Worm (Caenorhabditis elegans) whole organism, young adult: ENCODE measurements around the gene ani-2.

Source experiments
- B0336.3 ChIP-seq: fragments of 200-800 bp; sonication (Bioruptor generic); IDR thresholded peaks from 2 replicates; pipeline ENCODE4 v1.3.6; 2022; ENCODE audit warnings: missing genetic modification characterization, missing compliant biosample characterization
- F23B12.7 ChIP-seq: sonication (generic microtip); optimal IDR thresholded peaks from 2 replicates; lab custom pipeline; 2017; ENCODE audit warnings: missing genetic modification characterization, mild to moderate bottlenecking, missing compliant biosample characterization, antibody characterized with exemption, moderate library complexity; ENCODE audit not compliant: insufficient read depth
- F52B5.7 ChIP-seq: sonication (generic microtip); optimal IDR thresholded peaks from 2 replicates; lab custom pipeline; 2016; ENCODE audit warnings: mild to moderate bottlenecking, missing genetic modification characterization, missing compliant biosample characterization
- F55B11.4 ChIP-seq: sonication (generic microtip); optimal IDR thresholded peaks from 2 replicates; lab custom pipeline; 2016; ENCODE audit warnings: missing compliant biosample characterization, missing genetic modification characterization, borderline replicate concordance; ENCODE audit not compliant: insufficient read depth
- F57C9.4 ChIP-seq: sonication (generic microtip); optimal IDR thresholded peaks from 2 replicates; lab custom pipeline; 2017; ENCODE audit warnings: mild to moderate bottlenecking, missing genetic modification characterization, missing compliant biosample characterization
- K11D2.4 ChIP-seq: fragments of 200-800 bp; sonication (Bioruptor generic); IDR thresholded peaks from 2 replicates; pipeline ENCODE4 v1.3.6; 2022; ENCODE audit warnings: missing genetic modification reagents, missing genetic modification characterization, missing compliant biosample characterization
- K12H6.12 ChIP-seq: fragments of 200-800 bp; sonication (Bioruptor generic); optimal IDR thresholded peaks from 2 replicates; lab custom pipeline; 2018; ENCODE audit warnings: mild to moderate bottlenecking, missing genetic modification characterization, missing compliant biosample characterization
- T26A5.8 ChIP-seq: sonication (generic microtip); optimal IDR thresholded peaks from 2 replicates; lab custom pipeline; 2016; ENCODE audit warnings: missing genetic modification characterization, missing compliant biosample characterization
- Y95B8A.8 ChIP-seq: fragments of 200-800 bp; sonication (Bioruptor generic); IDR thresholded peaks from 2 replicates; pipeline ENCODE4 v1.3.6; 2022; ENCODE audit warnings: missing genetic modification reagents, missing genetic modification characterization, missing compliant biosample characterization
- ZK185.1 ChIP-seq: sonication (generic microtip); optimal IDR thresholded peaks from 2 replicates; lab custom pipeline; 2016; ENCODE audit warnings: mild to moderate bottlenecking, missing genetic modification characterization, missing compliant biosample characterization; ENCODE audit not compliant: poor library complexity, severe bottlenecking
- akir-1 ChIP-seq: fragments of 200-800 bp; sonication (Bioruptor generic); optimal IDR thresholded peaks from 2 replicates; lab custom pipeline; 2018; ENCODE audit warnings: mild to moderate bottlenecking, missing genetic modification characterization, moderate library complexity, missing compliant biosample characterization
- ama-1 ChIP-seq, 3 experiments: fragments of 150-350 bp in 1 of 3; sonication (generic microtip) in 2 of 3; optimal IDR thresholded peaks; 2 replicates each; lab custom pipeline; 2014 to 2018; ENCODE audit warnings: missing biosample characterization in 2 of 3, missing genetic modification characterization in 2 of 3, missing genetic modification reagents in 2 of 3
- aptf-2 ChIP-seq: fragments of 200-800 bp; sonication (Bioruptor generic); conservative IDR thresholded peaks from 2 replicates; pipeline ENCODE4 v1.3.6; 2022; ENCODE audit warnings: missing genetic modification reagents, missing genetic modification characterization, missing compliant biosample characterization
- attf-5 ChIP-seq: fragments of 200-800 bp; sonication (Bioruptor generic); optimal IDR thresholded peaks from 2 replicates; lab custom pipeline; 2018; ENCODE audit warnings: mild to moderate bottlenecking, missing genetic modification characterization, missing compliant biosample characterization
- ccch-3 ChIP-seq: fragments of 200-800 bp; sonication (Bioruptor generic); optimal IDR thresholded peaks from 2 replicates; lab custom pipeline; 2018; ENCODE audit warnings: mild to moderate bottlenecking, missing genetic modification characterization, missing compliant biosample characterization
- cebp-2 ChIP-seq: fragments of 200-800 bp; sonication (Bioruptor generic); IDR thresholded peaks from 2 replicates; pipeline ENCODE4 v1.3.6; 2022; ENCODE audit warnings: missing genetic modification characterization, missing compliant biosample characterization
- ceh-100 ChIP-seq: fragments of 200-800 bp; sonication (Bioruptor generic); IDR thresholded peaks from 2 replicates; pipeline ENCODE4 v1.3.6; 2022; ENCODE audit warnings: missing genetic modification reagents, missing genetic modification characterization, missing compliant biosample characterization
- ceh-27 ChIP-seq: fragments of 200-800 bp; sonication (Bioruptor generic); optimal IDR thresholded peaks from 2 replicates; lab custom pipeline; 2018; ENCODE audit warnings: mild to moderate bottlenecking, missing genetic modification characterization, moderate library complexity, missing compliant biosample characterization
- ceh-91 ChIP-seq: fragments of 200-800 bp; sonication (Bioruptor generic); IDR thresholded peaks from 2 replicates; pipeline ENCODE4 v1.3.6; 2022; ENCODE audit warnings: missing genetic modification reagents, missing genetic modification characterization, missing compliant biosample characterization
- chd-7 ChIP-seq: sonication (generic microtip); optimal IDR thresholded peaks from 2 replicates; lab custom pipeline; 2016; ENCODE audit warnings: mild to moderate bottlenecking, missing genetic modification characterization, moderate library complexity, missing compliant biosample characterization
- dpff-1 ChIP-seq: sonication (generic microtip); optimal IDR thresholded peaks from 2 replicates; lab custom pipeline; 2017; ENCODE audit warnings: mild to moderate bottlenecking, missing genetic modification characterization, missing compliant biosample characterization
- egl-18 ChIP-seq: fragments of 200-800 bp; sonication (Bioruptor generic); IDR thresholded peaks from 2 replicates; pipeline ENCODE4 v1.3.6; 2022; ENCODE audit warnings: missing genetic modification reagents, missing genetic modification characterization, missing compliant biosample characterization
- egl-44 ChIP-seq: fragments of 200-800 bp; sonication (Bioruptor generic); IDR thresholded peaks from 2 replicates; pipeline ENCODE4 v1.3.6; 2022; ENCODE audit warnings: missing genetic modification reagents, missing genetic modification characterization, missing compliant biosample characterization
- ekl-4 ChIP-seq: fragments of 200-800 bp; sonication (Bioruptor generic); IDR thresholded peaks from 2 replicates; pipeline ENCODE4 v1.3.6; 2022; ENCODE audit warnings: missing genetic modification reagents, missing genetic modification characterization, missing compliant biosample characterization
- ets-4 ChIP-seq: fragments of 200-800 bp; sonication (Bioruptor generic); optimal IDR thresholded peaks from 2 replicates; lab custom pipeline; 2018; ENCODE audit warnings: mild to moderate bottlenecking, missing genetic modification characterization, missing compliant biosample characterization
- hlh-12 ChIP-seq: sonication (generic microtip); optimal IDR thresholded peaks from 2 replicates; lab custom pipeline; 2016; ENCODE audit warnings: missing genetic modification characterization, missing compliant biosample characterization
- hrde-1 ChIP-seq: sonication (generic microtip); optimal IDR thresholded peaks from 2 replicates; lab custom pipeline; 2016; ENCODE audit warnings: missing genetic modification characterization, mild to moderate bottlenecking, missing compliant biosample characterization, moderate library complexity, missing genotype, missing genetic modification reagents, borderline replicate concordance
- let-607 ChIP-seq, 2 experiments: fragments of 200-800 bp in 1 of 2; sonication (Bioruptor generic) in 1 of 2; sonication (generic microtip) in 1 of 2; optimal IDR thresholded peaks; 2 replicates each; lab custom pipeline; 2016 to 2018; ENCODE audit warnings: mild to moderate bottlenecking in 2 of 2, missing compliant biosample characterization in 2 of 2, missing genetic modification characterization in 2 of 2, moderate library complexity in 2 of 2, missing genotype in 1 of 2
- nhr-27 ChIP-seq: fragments of 200-800 bp; sonication (Bioruptor generic); optimal IDR thresholded peaks from 2 replicates; lab custom pipeline; 2018; ENCODE audit warnings: mild to moderate bottlenecking, missing genetic modification characterization, moderate library complexity, missing compliant biosample characterization
- nhr-90 ChIP-seq: sonication (generic microtip); optimal IDR thresholded peaks from 2 replicates; lab custom pipeline; 2016; ENCODE audit warnings: missing genotype, mild to moderate bottlenecking, missing genetic modification characterization, missing compliant biosample characterization
- rpc-1 ChIP-seq, 2 experiments: fragments of 150-350 bp in 1 of 2; sonication (generic microtip) in 1 of 2; optimal IDR thresholded peaks; 2 replicates each; lab custom pipeline; 2014 to 2018; ENCODE audit warnings: missing biosample characterization in 1 of 2, missing genetic modification characterization in 1 of 2, missing genetic modification reagents in 1 of 2, missing genotype in 1 of 2
- sea-2 ChIP-seq: fragments of 200-800 bp; sonication (Bioruptor generic); IDR thresholded peaks from 2 replicates; pipeline ENCODE4 v1.3.6; 2022; ENCODE audit warnings: missing genetic modification characterization, missing compliant biosample characterization
- snpc-1.1 ChIP-seq: sonication (generic microtip); optimal IDR thresholded peaks from 2 replicates; lab custom pipeline; 2017; ENCODE audit warnings: missing genetic modification characterization, mild to moderate bottlenecking, missing compliant biosample characterization, antibody characterized with exemption, moderate library complexity, missing genotype, missing genetic modification reagents; ENCODE audit not compliant: insufficient read depth
- snpc-1.3 ChIP-seq: sonication (generic microtip); optimal IDR thresholded peaks from 2 replicates; lab custom pipeline; 2017; ENCODE audit warnings: missing genetic modification characterization, mild to moderate bottlenecking, missing compliant biosample characterization, antibody characterized with exemption, moderate library complexity, missing genotype, missing genetic modification reagents; ENCODE audit not compliant: insufficient read depth
- snpc-3.4 ChIP-seq: sonication (generic microtip); optimal IDR thresholded peaks from 2 replicates; lab custom pipeline; 2017; ENCODE audit warnings: missing genetic modification characterization, mild to moderate bottlenecking, missing compliant biosample characterization, antibody characterized with exemption, moderate library complexity, missing genotype, missing genetic modification reagents
- somi-1 ChIP-seq: fragments of 200-800 bp; sonication (Bioruptor generic); optimal IDR thresholded peaks from 2 replicates; lab custom pipeline; 2018; ENCODE audit warnings: mild to moderate bottlenecking, missing genetic modification characterization, missing compliant biosample characterization
- tbp1 ChIP-seq: fragments of 200-800 bp; sonication (Bioruptor generic); optimal IDR thresholded peaks from 2 replicates; lab custom pipeline; 2018; ENCODE audit warnings: mild to moderate bottlenecking, missing genetic modification characterization, missing compliant biosample characterization
- tbx-9 ChIP-seq: sonication (generic microtip); optimal IDR thresholded peaks from 2 replicates; lab custom pipeline; 2016; ENCODE audit warnings: borderline replicate concordance, missing genetic modification characterization, inconsistent platforms, missing compliant biosample characterization
- unc-130 ChIP-seq: sonication (generic microtip); optimal IDR thresholded peaks from 2 replicates; lab custom pipeline; 2016; ENCODE audit warnings: missing genetic modification reagents, missing genetic modification characterization, missing compliant biosample characterization
- zim-3 ChIP-seq: sonication (generic microtip); optimal IDR thresholded peaks from 2 replicates; lab custom pipeline; 2017; ENCODE audit warnings: mild to moderate bottlenecking, missing genetic modification characterization, moderate library complexity, missing compliant biosample characterization
- ztf-18 ChIP-seq: sonication (generic microtip); optimal IDR thresholded peaks from 2 replicates; lab custom pipeline; 2016; ENCODE audit warnings: missing genotype, mild to moderate bottlenecking, missing genetic modification characterization, missing compliant biosample characterization
- ztf-22 ChIP-seq: fragments of 200-800 bp; sonication (Bioruptor generic); optimal IDR thresholded peaks from 2 replicates; lab custom pipeline; 2018; ENCODE audit warnings: mild to moderate bottlenecking, missing genetic modification characterization, moderate library complexity, missing compliant biosample characterization
- ztf-25 ChIP-seq: fragments of 200-800 bp; sonication (Bioruptor generic); IDR thresholded peaks from 2 replicates; pipeline ENCODE4 v1.3.6; 2022; ENCODE audit warnings: missing genetic modification reagents, missing genetic modification characterization, missing compliant biosample characterization
- ztf-6 ChIP-seq: fragments of 200-800 bp; sonication (Bioruptor generic); IDR thresholded peaks from 2 replicates; pipeline ENCODE4 v1.3.6; 2022; ENCODE audit warnings: missing genetic modification reagents, missing genetic modification characterization, missing compliant biosample characterization

Gene ani-2

ce11 chrII:6347341-6348118, 17.6 kb downstream of the ani-2 start, which contains the start of gene lgg-1 (continued):
- TF ChIP-seq snpc-3.4: no peak
- TF ChIP-seq cebp-2 (GFP tag; lab: Robert Waterston, UW): 0 out of 2 replicates have a peak, but pooled peaks have one; percentile 63
- no peak for TF ChIP-seq ztf-22 (GFP tag; lab: Kevin White, UChicago)
- no peak for TF ChIP-seq K11D2.4 (GFP tag; lab: Robert Waterston, UW)
- TF ChIP-seq zim-3 (tag; lab: Kevin White, UChicago): peak; percentile 57
- TF ChIP-seq let-607 (tag; optimal IDR thresholded peaks at IDR 0.05; lab: Kevin White, UChicago): peak in 1 of 2 experiments; percentile 38
- TF ChIP-seq rpc-1 (optimal IDR thresholded peaks at IDR 0.05; lab: Kevin White, UChicago): no peak
- TF ChIP-seq rpc-1 (tag; optimal IDR thresholded peaks at IDR 0.05; lab: Kevin White, UChicago): no peak
- no peak for TF ChIP-seq hlh-12 (tag; lab: Kevin White, UChicago)
- TF ChIP-seq ztf-25: no peak
- TF ChIP-seq attf-5: peak; percentile 45
- peak; percentile 72 for TF ChIP-seq ZK185.1
- no peak for TF ChIP-seq ccch-3 (GFP tag; lab: Kevin White, UChicago)
- TF ChIP-seq chd-7 (tag; lab: Kevin White, UChicago): peak; percentile 81
- TF ChIP-seq snpc-1.1 (tag; lab: Kevin White, UChicago): no peak
- TF ChIP-seq ceh-100 (GFP tag; lab: Robert Waterston, UW): no peak; the same call in 1 of the 2 replicates
- peak; percentile 28 for TF ChIP-seq nhr-90 (tag; lab: Kevin White, UChicago)
- no peak for TF ChIP-seq sea-2 (GFP tag; lab: Robert Waterston, UW)
- peak; percentile 98 for TF ChIP-seq ama-1 (optimal IDR thresholded peaks at IDR 0.05; lab: Kevin White, UChicago)
- TF ChIP-seq ama-1 (GFP tag; optimal IDR thresholded peaks at IDR 0.05; lab: Kevin White, UChicago): no peak
- peak; percentile 72 for TF ChIP-seq Y95B8A.8 (GFP tag; lab: Robert Waterston, UW)
- TF ChIP-seq F52B5.7 (tag; lab: Kevin White, UChicago): peak; percentile 56
- TF ChIP-seq ceh-91: no peak
- 0 out of 2 replicates have a peak, but pooled peaks have one; percentile 23 for TF ChIP-seq ztf-6 (GFP tag; lab: Robert Waterston, UW)
- peak; percentile 41 for TF ChIP-seq ceh-27 (GFP tag; lab: Kevin White, UChicago)
- TF ChIP-seq snpc-1.3 (tag; lab: Kevin White, UChicago): no peak
- no peak; the same call in 1 of the 2 replicates for TF ChIP-seq egl-44
- no peak; the same call in 1 of the 2 replicates for TF ChIP-seq B0336.3 (GFP tag; lab: Robert Waterston, UW)
- no peak for TF ChIP-seq F55B11.4
- TF ChIP-seq ztf-18 (tag; lab: Kevin White, UChicago): no peak
- TF ChIP-seq dpff-1: no peak
- no peak for TF ChIP-seq unc-130
- TF ChIP-seq ets-4: no peak
- TF ChIP-seq hrde-1 (tag; lab: Kevin White, UChicago): no peak
- TF ChIP-seq aptf-2 (GFP tag; lab: Robert Waterston, UW): peak; percentile 58; the same call in 1 of the 2 replicates
- no peak for TF ChIP-seq F23B12.7
- no peak for TF ChIP-seq T26A5.8
- TF ChIP-seq tbx-9 (tag; lab: Kevin White, UChicago): no peak
- TF ChIP-seq tbp1 (GFP tag; lab: Kevin White, UChicago): peak; percentile 44
- peak; percentile 68 for TF ChIP-seq K12H6.12 (tag; lab: Kevin White, UChicago)
- 0 out of 2 replicates have a peak, but pooled peaks have one; percentile 71 for TF ChIP-seq ekl-4 (GFP tag; lab: Robert Waterston, UW)
- TF ChIP-seq somi-1 (GFP tag; lab: Kevin White, UChicago): no peak
- TF ChIP-seq egl-18 (GFP tag; lab: Robert Waterston, UW): 0 out of 2 replicates have a peak, but pooled peaks have one; percentile 28
- TF ChIP-seq F57C9.4 (tag; lab: Kevin White, UChicago): no peak
- TF ChIP-seq akir-1 (GFP tag; lab: Kevin White, UChicago): no peak
- no peak for TF ChIP-seq nhr-27 (tag; lab: Kevin White, UChicago)
